Fruit fly (Drosophila melanogaster): ENCODE measurements around the gene CG14443.

Gene CG14443

dm6 chrX:6654198-6654831 lies 20.6 kb downstream of the CG14443 start, which contains the start of the genes CG3226 and Cdc7 (continued):
- TF ChIP-seq MTF-1 (GFP tag; optimal IDR thresholded peaks at IDR 0.05; ENCODE audit: borderline replicate concordance) = peak; percentile 2
- TF ChIP-seq CG18476 (GFP tag; optimal IDR thresholded peaks at IDR 0.05) = peak; percentile 16
- peak; percentile 73 for TF ChIP-seq MESR4 (GFP tag; optimal IDR thresholded peaks at IDR 0.05)
- peak; percentile 46; the same call in 1 of the 2 replicates for TF ChIP-seq CG14014 (GFP tag; IDR thresholded peaks at IDR 0.05)
- no peak for TF ChIP-seq CG32767 (GFP tag; IDR thresholded peaks at IDR 0.05)
- peak; percentile 52 for TF ChIP-seq org-1 (GFP tag; optimal IDR thresholded peaks at IDR 0.05)
- peak; percentile 54 for TF ChIP-seq CHES-1-like (GFP tag; optimal IDR thresholded peaks at IDR 0.05)
- peak; percentile 58; the same call in 2 of the 3 replicates for TF ChIP-seq vnd (GFP tag; IDR thresholded peaks at IDR 0.05; ENCODE audit: partially characterized antibody)
- peak; percentile 45; the same call in 1 of the 2 replicates for TF ChIP-seq al (GFP tag; IDR thresholded peaks at IDR 0.05)
- peak; percentile 78 for TF ChIP-seq schlank (tag; optimal IDR thresholded peaks at IDR 0.05)
- TF ChIP-seq gfzf (GFP tag; optimal IDR thresholded peaks at IDR 0.05) = peak; percentile 83
- TF ChIP-seq ap (GFP tag; IDR thresholded peaks at IDR 0.05) = peak; percentile 26; the same call in 1 of the 2 replicates
- peak; percentile 96 for TF ChIP-seq Med (GFP tag)
- TF ChIP-seq cwo (GFP tag; optimal IDR thresholded peaks at IDR 0.05) = peak; percentile 40
- TF ChIP-seq Opbp (GFP tag; IDR thresholded peaks at IDR 0.05; ENCODE audit: partially characterized antibody) = peak; percentile 83
- no peak for TF ChIP-seq CkIIα-i1 (GFP tag; IDR thresholded peaks at IDR 0.05)
- peak; percentile 66 for TF ChIP-seq unc-4 (GFP tag; IDR thresholded peaks at IDR 0.05; ENCODE audit: partially characterized antibody)
- no peak for TF ChIP-seq pnt (GFP tag; optimal IDR thresholded peaks at IDR 0.05)
- TF ChIP-seq CG12155 (GFP tag; optimal IDR thresholded peaks at IDR 0.05) = peak; percentile 27
- TF ChIP-seq CG11695 (GFP tag; IDR thresholded peaks at IDR 0.05) = peak; percentile 65; the same call in 2 of the 3 replicates
- peak; percentile 92 for TF ChIP-seq CG6765 (GFP tag; optimal IDR thresholded peaks at IDR 0.05)
- TF ChIP-seq CG10543 (GFP tag; optimal IDR thresholded peaks at IDR 0.05) = peak; percentile 82
- TF ChIP-seq eve (GFP tag; optimal IDR thresholded peaks at IDR 0.05) = no peak
- TF ChIP-seq gsb (GFP tag; IDR thresholded peaks at IDR 0.05) = no peak
- no peak for TF ChIP-seq prd (optimal IDR thresholded peaks at IDR 0.05)
- TF ChIP-seq prd (GFP tag; IDR thresholded peaks at IDR 0.05) = no peak
- peak; percentile 2 for TF ChIP-seq CG7786 (GFP tag; optimal IDR thresholded peaks at IDR 0.05)
- TF ChIP-seq CG12219 (GFP tag; optimal IDR thresholded peaks at IDR 0.05) = peak; percentile 49
- peak; percentile 69 for TF ChIP-seq Jarid2 (GFP tag; optimal IDR thresholded peaks at IDR 0.05)
- no peak for TF ChIP-seq Oaz (GFP tag; IDR thresholded peaks at IDR 0.05)
- TF ChIP-seq gem (tag; optimal IDR thresholded peaks at IDR 0.05) = peak; percentile 65
- TF ChIP-seq ind (GFP tag; optimal IDR thresholded peaks at IDR 0.05) = peak; percentile 26
- TF ChIP-seq maf-S (GFP tag; optimal IDR thresholded peaks at IDR 0.05) = peak; percentile 17
- TF ChIP-seq CG1647 (GFP tag; optimal IDR thresholded peaks at IDR 0.05) = no peak
- peak; percentile 7 for TF ChIP-seq Ssrp (tag; optimal IDR thresholded peaks at IDR 0.05)
- peak; percentile 80 for TF ChIP-seq CoRest (tag; optimal IDR thresholded peaks at IDR 0.05)
- TF ChIP-seq CG9215 (GFP tag; IDR thresholded peaks at IDR 0.05) = no peak
- no peak for TF ChIP-seq wor (GFP tag; IDR thresholded peaks at IDR 0.05)
- TF ChIP-seq disco-r (GFP tag; optimal IDR thresholded peaks at IDR 0.05) = peak; percentile 10
- peak; percentile 41 for TF ChIP-seq oc (tag; optimal IDR thresholded peaks at IDR 0.05)
- peak; percentile 66 for TF ChIP-seq CG30403 (GFP tag; optimal IDR thresholded peaks at IDR 0.05)
- peak; percentile 73 for TF ChIP-seq CG1603 (tag; optimal IDR thresholded peaks at IDR 0.05)
- TF ChIP-seq grau (tag; optimal IDR thresholded peaks at IDR 0.05) = peak; percentile 69
- peak; percentile 52 for TF ChIP-seq dmrt11E (tag; optimal IDR thresholded peaks at IDR 0.05)
- no peak for TF ChIP-seq en (GFP tag; optimal IDR thresholded peaks at IDR 0.05)
- peak; percentile 66 for TF ChIP-seq pfk (GFP tag; optimal IDR thresholded peaks at IDR 0.05)
- peak; percentile 90 for TF ChIP-seq ci (GFP tag; IDR thresholded peaks at IDR 0.05)
- TF ChIP-seq D (optimal IDR thresholded peaks at IDR 0.05) = no peak
- peak; percentile 43 for TF ChIP-seq D (GFP tag; optimal IDR thresholded peaks at IDR 0.05)
- peak; percentile 13 for TF ChIP-seq CG8944 (GFP tag; optimal IDR thresholded peaks at IDR 0.05)

Measured in whole organism, embryonic.